Worm (Caenorhabditis elegans): ENCODE data around the gene fre-1.

The fre-1 gene

DNA sequence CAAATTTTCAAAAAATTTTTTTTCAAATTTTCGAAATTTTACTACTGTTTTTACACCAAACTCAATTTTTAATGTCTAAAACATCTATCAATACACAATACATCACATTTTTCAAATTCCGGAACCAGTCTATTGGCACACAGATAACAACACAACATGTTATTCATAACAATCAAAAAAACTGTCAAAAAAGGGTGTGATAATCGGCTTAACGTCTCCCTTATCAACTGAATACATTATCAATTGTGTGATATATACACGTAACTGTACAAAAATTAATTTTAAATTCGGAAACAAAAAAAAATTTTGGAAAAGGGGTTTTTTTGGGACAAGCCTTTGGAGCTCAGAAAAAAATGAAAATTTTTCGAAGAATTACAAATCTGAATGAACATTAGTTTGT, 13.2 kb downstream of the fre-1 start:
- TF ChIP-seq pha-4 (tag; optimal IDR thresholded peaks at IDR 0.05) (no peak), nhr-80 (tag; optimal IDR thresholded peaks at IDR 0.05) (peak; percentile 24), unc-62 (GFP tag; optimal IDR thresholded peaks at IDR 0.05) (peak; percentile 73)

DNA sequence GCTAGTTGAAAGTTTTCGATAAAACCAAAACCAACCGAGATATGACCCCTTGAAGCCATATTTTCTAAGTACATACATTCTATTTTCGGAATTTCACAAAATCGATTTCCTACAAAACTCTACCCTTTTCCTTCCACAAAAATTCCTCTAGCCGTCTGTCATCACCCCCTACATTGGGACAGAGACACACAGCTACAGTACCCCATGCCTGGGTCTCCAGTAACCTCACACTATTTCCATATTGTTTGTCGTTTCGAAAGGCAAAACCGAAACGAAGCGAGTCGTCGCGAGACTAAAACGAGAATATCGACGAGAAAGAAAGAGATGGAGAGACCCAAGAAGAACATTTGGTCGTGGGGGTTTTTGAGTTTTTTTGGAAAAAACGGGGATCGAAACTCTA, 19.1 kb downstream of the fre-1 start:
- no peak for TF ChIP-seq efl-1 (GFP tag; optimal IDR thresholded peaks at IDR 0.05)
- no peak for TF ChIP-seq K12H6.12 (tag; optimal IDR thresholded peaks at IDR 0.05)
- TF ChIP-seq Y53F4B.3 (GFP tag; IDR thresholded peaks at IDR 0.05) = no peak
- no peak for TF ChIP-seq let-607 (tag; optimal IDR thresholded peaks at IDR 0.05)
- TF ChIP-seq B0336.3 (GFP tag; IDR thresholded peaks at IDR 0.05) = no peak
- no peak for TF ChIP-seq ceh-58 (GFP tag; IDR thresholded peaks at IDR 0.05)
- no peak for TF ChIP-seq cebp-2 (GFP tag; IDR thresholded peaks at IDR 0.05)
- no peak for TF ChIP-seq akir-1 (GFP tag; optimal IDR thresholded peaks at IDR 0.05)
- TF ChIP-seq aptf-3 (GFP tag; IDR thresholded peaks at IDR 0.05) = no peak
- TF ChIP-seq ceh-79 (tag; optimal IDR thresholded peaks at IDR 0.05) = no peak
- no peak for TF ChIP-seq F23B12.7 (tag; optimal IDR thresholded peaks at IDR 0.05; ENCODE audit: insufficient read depth)
- no peak for TF ChIP-seq die-1 (tag; optimal IDR thresholded peaks at IDR 0.05)
- no peak for TF ChIP-seq nfyb-1 (GFP tag; IDR thresholded peaks at IDR 0.05)
- no peak for TF ChIP-seq hmg-1.2 (GFP tag; IDR thresholded peaks at IDR 0.05)

ce11 chrV:20067075-20067474, 20.5 kb downstream of the fre-1 start:
- TF ChIP-seq ceh-40 (GFP tag; IDR thresholded peaks at IDR 0.05) (no peak), hmg-1.2 (GFP tag; IDR thresholded peaks at IDR 0.05) (no peak), lir-1 (GFP tag; conservative IDR thresholded peaks at IDR 0.05) (no peak), repo-1 (tag; optimal IDR thresholded peaks at IDR 0.05) (no peak), mes-4 (tag; optimal IDR thresholded peaks at IDR 0.05) (no peak), unc-130 (GFP tag; optimal IDR thresholded peaks at IDR 0.05) (no peak), B0019.2 (GFP tag; conservative IDR thresholded peaks at IDR 0.05) (no peak), lin-40 (tag; optimal IDR thresholded peaks at IDR 0.05) (no peak), let-526 (GFP tag; IDR thresholded peaks at IDR 0.05) (no peak), snpc-1.3 (tag; optimal IDR thresholded peaks at IDR 0.05; ENCODE audit: insufficient read depth) (no peak), ceh-79 (tag; optimal IDR thresholded peaks at IDR 0.05) (no peak), rcor-1 (GFP tag; IDR thresholded peaks at IDR 0.05) (no peak), ztf-25 (GFP tag; IDR thresholded peaks at IDR 0.05) (no peak), aptf-3 (GFP tag; IDR thresholded peaks at IDR 0.05) (no peak), T26A5.8 (tag; optimal IDR thresholded peaks at IDR 0.05) (no peak), B0261.1 (tag; optimal IDR thresholded peaks at IDR 0.05) (no peak), ama-1 (optimal IDR thresholded peaks at IDR 0.05) (no peak), ama-1 (GFP tag; optimal IDR thresholded peaks at IDR 0.05) (no peak)

- TF ChIP-seq Y56A3A.18 (GFP tag; IDR thresholded peaks at IDR 0.05) = no peak
- no peak for TF ChIP-seq hmg-1.2 (GFP tag; IDR thresholded peaks at IDR 0.05)
- TF ChIP-seq rec-8 (tag; optimal IDR thresholded peaks at IDR 0.05) = no peak
- no peak for TF ChIP-seq B0261.1 (tag; optimal IDR thresholded peaks at IDR 0.05)
- no peak for TF ChIP-seq ccch-3 (GFP tag; optimal IDR thresholded peaks at IDR 0.05)
- no peak for TF ChIP-seq lag-1 (GFP tag; IDR thresholded peaks at IDR 0.05)
- no peak for TF ChIP-seq T07F8.4 (tag; optimal IDR thresholded peaks at IDR 0.05)
- no peak for TF ChIP-seq dox-1 (GFP tag; IDR thresholded peaks at IDR 0.05)
- TF ChIP-seq Y53G8AR.9 (GFP tag; conservative IDR thresholded peaks at IDR 0.05) = no peak
- TF ChIP-seq die-1 (tag; optimal IDR thresholded peaks at IDR 0.05) = no peak
- TF ChIP-seq ztf-22 (GFP tag; optimal IDR thresholded peaks at IDR 0.05) = no peak
- TF ChIP-seq zim-3 (tag; optimal IDR thresholded peaks at IDR 0.05) = no peak
- TF ChIP-seq him-1 (tag; optimal IDR thresholded peaks at IDR 0.05) = no peak
- no peak for TF ChIP-seq tbx-9 (tag; optimal IDR thresholded peaks at IDR 0.05; ENCODE audit: borderline replicate concordance)
- no peak for TF ChIP-seq ama-1 (optimal IDR thresholded peaks at IDR 0.05)
- no peak for TF ChIP-seq ama-1 (GFP tag; optimal IDR thresholded peaks at IDR 0.05)
Observed at ce11 chrV:20065096-20065495, 22.4 kb downstream of the fre-1 start.

Measured in whole organism, young adult.